Fruit fly (Drosophila melanogaster) whole organism, embryonic: Measurements from ENCODE around the gene CG14341.

ENCODE experiments used
- CG10147 ChIP-seq: fragments of 200-800 bp; sonication (Bioruptor generic); optimal IDR thresholded peaks from 2 replicates; lab custom pipeline; 2019; ENCODE audit warnings: missing biosample characterization, mild to moderate bottlenecking, missing genetic modification characterization, moderate library complexity
- CG10209 ChIP-seq: fragments of 200-800 bp; sonication (Bioruptor generic); optimal IDR thresholded peaks from 3 replicates; lab custom pipeline; 2017; ENCODE audit warnings: missing biosample characterization, mild to moderate bottlenecking, missing genetic modification characterization, missing genetic modification reagents
- CG1024 ChIP-seq: fragments of 200-800 bp; sonication (Bioruptor generic); IDR thresholded peaks from 2 replicates; pipeline ENCODE4 v1.3.6; 2022; ENCODE audit warnings: missing biosample characterization, missing genetic modification characterization
- CG12299 ChIP-seq: fragments of 200-800 bp; sonication (Bioruptor generic); optimal IDR thresholded peaks from 2 replicates; lab custom pipeline; 2018; ENCODE audit warnings: missing biosample characterization, mild to moderate bottlenecking, missing genetic modification characterization
- CG12391 ChIP-seq: fragments of 200-800 bp; sonication (Bioruptor generic); optimal IDR thresholded peaks from 3 replicates; lab custom pipeline; 2018; ENCODE audit warnings: missing biosample characterization, mild to moderate bottlenecking, missing genetic modification characterization, moderate library complexity
- CG15269 ChIP-seq: fragments of 200-800 bp; sonication (Bioruptor generic); optimal IDR thresholded peaks from 2 replicates; lab custom pipeline; 2018; ENCODE audit warnings: missing biosample characterization, mild to moderate bottlenecking, missing genetic modification characterization, moderate library complexity
- CG17612 ChIP-seq: fragments of 200-800 bp; sonication (Bioruptor generic); IDR thresholded peaks from 2 replicates; pipeline ENCODE4 v1.3.6; 2022; ENCODE audit warnings: missing biosample characterization, missing genetic modification characterization
- CG17912 ChIP-seq: fragments of 200-800 bp; sonication (Bioruptor generic); optimal IDR thresholded peaks from 2 replicates; lab custom pipeline; 2018; ENCODE audit warnings: missing biosample characterization, mild to moderate bottlenecking, missing genetic modification characterization
- CG18011 ChIP-seq: fragments of 200-800 bp; sonication (Bioruptor generic); optimal IDR thresholded peaks from 2 replicates; lab custom pipeline; 2017; ENCODE audit warnings: missing biosample characterization, missing genetic modification characterization, mild to moderate bottlenecking, moderate library complexity, missing genotype
- CG18599 ChIP-seq: fragments of 200-800 bp; sonication (Bioruptor generic); optimal IDR thresholded peaks from 3 replicates; lab custom pipeline; 2017; ENCODE audit warnings: missing biosample characterization, missing genetic modification characterization, mild to moderate bottlenecking, moderate library complexity, missing genetic modification reagents
- CG30403 ChIP-seq: fragments of 200-800 bp; sonication (Bioruptor generic); optimal IDR thresholded peaks from 3 replicates; lab custom pipeline; 2016; ENCODE audit warnings: missing biosample characterization, missing genetic modification characterization
- CG31365 ChIP-seq: fragments of 200-800 bp; sonication (Bioruptor generic); optimal IDR thresholded peaks from 2 replicates; lab custom pipeline; 2018; ENCODE audit warnings: missing biosample characterization, mild to moderate bottlenecking, missing genetic modification characterization
- CG33557 ChIP-seq: fragments of 200-800 bp; sonication (Bioruptor generic); optimal IDR thresholded peaks from 2 replicates; lab custom pipeline; 2019; ENCODE audit warnings: missing biosample characterization, mild to moderate bottlenecking, missing genetic modification characterization, moderate library complexity
- CG34376 ChIP-seq: fragments of 200-800 bp; sonication (Bioruptor generic); optimal IDR thresholded peaks from 2 replicates; lab custom pipeline; 2018; ENCODE audit warnings: missing biosample characterization, mild to moderate bottlenecking, missing genetic modification characterization
- CG5953 ChIP-seq: fragments of 200-800 bp; sonication (Bioruptor generic); IDR thresholded peaks from 2 replicates; pipeline ENCODE4 v1.3.6; 2022; ENCODE audit warnings: missing biosample characterization, missing genetic modification characterization
- CG8924 ChIP-seq: fragments of 200-800 bp; optimal IDR thresholded peaks from 3 replicates; lab custom pipeline; 2019; ENCODE audit warnings: missing biosample characterization, mild to moderate bottlenecking, missing genetic modification characterization, moderate library complexity
- CoRest ChIP-seq: fragments of 200-800 bp; sonication (Bioruptor generic); optimal IDR thresholded peaks from 3 replicates; lab custom pipeline; 2018; ENCODE audit warnings: missing biosample characterization, mild to moderate bottlenecking, missing genetic modification characterization, moderate library complexity
- Deaf1 ChIP-seq: fragments of 200-800 bp; optimal IDR thresholded peaks from 3 replicates; lab custom pipeline; 2019; ENCODE audit warnings: missing biosample characterization, mild to moderate bottlenecking, missing genetic modification characterization, moderate library complexity
- Dip3 ChIP-seq: fragments of 200-800 bp; sonication (Bioruptor generic); optimal IDR thresholded peaks from 3 replicates; lab custom pipeline; 2016; ENCODE audit warnings: missing biosample characterization, missing genetic modification characterization
- Fer1 ChIP-seq: fragments of 200-800 bp; sonication (Bioruptor generic); optimal IDR thresholded peaks from 2 replicates; lab custom pipeline; 2017; ENCODE audit warnings: missing biosample characterization, mild to moderate bottlenecking, missing genetic modification characterization
- Kr ChIP-seq: fragments of 200-800 bp; sonication (Bioruptor generic); optimal IDR thresholded peaks from 2 replicates; lab custom pipeline; 2017; ENCODE audit warnings: missing biosample characterization, mild to moderate bottlenecking, missing genetic modification characterization
- Mrtf ChIP-seq: fragments of 200-800 bp; sonication (Bioruptor generic); IDR thresholded peaks from 3 replicates; pipeline ENCODE4 v1.3.6; 2022; ENCODE audit warnings: missing biosample characterization, missing genetic modification characterization
- NK7.1 ChIP-seq: fragments of 200-800 bp; sonication (Bioruptor generic); optimal IDR thresholded peaks from 3 replicates; lab custom pipeline; 2016; ENCODE audit warnings: missing biosample characterization, missing genetic modification characterization
- NfI ChIP-seq: fragments of 200-800 bp; sonication (Bioruptor generic); optimal IDR thresholded peaks from 3 replicates; lab custom pipeline; 2018; ENCODE audit warnings: missing biosample characterization, mild to moderate bottlenecking, missing genetic modification characterization, moderate library complexity
- Pdp1 ChIP-seq, 2 experiments: fragments of 200-800 bp; sonication (Bioruptor generic); optimal IDR thresholded peaks; 3 replicates each; lab custom pipeline; 2016; ENCODE audit warnings: missing biosample characterization in 2 of 2, missing genetic modification characterization in 2 of 2, mild to moderate bottlenecking in 1 of 2, moderate library complexity in 1 of 2
- Side ChIP-seq: fragments of 200-800 bp; sonication (Bioruptor generic); optimal IDR thresholded peaks from 2 replicates; lab custom pipeline; 2016; ENCODE audit warnings: missing biosample characterization, missing genetic modification characterization
- Sox102F ChIP-seq: fragments of 200-800 bp; sonication (Bioruptor generic); optimal IDR thresholded peaks from 2 replicates; lab custom pipeline; 2018; ENCODE audit warnings: missing biosample characterization, mild to moderate bottlenecking, missing genetic modification characterization, moderate library complexity
- Sry-δ ChIP-seq: fragments of 200-800 bp; sonication (Bioruptor generic); optimal IDR thresholded peaks from 2 replicates; lab custom pipeline; 2016; ENCODE audit warnings: missing biosample characterization, missing genetic modification characterization
- Stat92E ChIP-seq, 3 experiments: fragments of >200 bp in 2 of 3; fragments of 200-800 bp in 1 of 3; sonication (Bioruptor generic) in 1 of 3; optimal IDR thresholded peaks; 2 replicates each; lab custom pipeline; 2017 to 2019; ENCODE audit warnings: missing biosample characterization in 3 of 3, missing genetic modification characterization in 3 of 3, mild to moderate bottlenecking in 1 of 3, moderate library complexity in 1 of 3
- Xbp1 ChIP-seq: fragments of 200-800 bp; sonication (Bioruptor generic); optimal IDR thresholded peaks from 3 replicates; lab custom pipeline; 2016; ENCODE audit warnings: missing biosample characterization, mild to moderate bottlenecking, missing genetic modification characterization
- abd-A ChIP-seq: fragments of 200-800 bp; sonication (Bioruptor generic); optimal IDR thresholded peaks from 3 replicates; lab custom pipeline; 2019; ENCODE audit warnings: missing biosample characterization, mild to moderate bottlenecking, missing genetic modification characterization, moderate library complexity
- chinmo ChIP-seq: fragments of 200-800 bp; sonication (Bioruptor generic); IDR thresholded peaks from 4 replicates; pipeline ENCODE4 v1.3.6; 2022; ENCODE audit warnings: missing biosample characterization, missing genetic modification characterization; ENCODE audit not compliant: partially characterized antibody
- ems ChIP-seq: fragments of 200-800 bp; sonication (Bioruptor generic); optimal IDR thresholded peaks from 3 replicates; lab custom pipeline; 2016; ENCODE audit warnings: missing biosample characterization, missing genetic modification characterization
- ewg ChIP-seq: fragments of 200-800 bp; sonication (Bioruptor generic); optimal IDR thresholded peaks from 3 replicates; lab custom pipeline; 2017; ENCODE audit warnings: mild to moderate bottlenecking, missing biosample characterization, missing genetic modification reagents, missing genetic modification characterization
- gem ChIP-seq: fragments of 200-800 bp; sonication (Bioruptor generic); optimal IDR thresholded peaks from 2 replicates; lab custom pipeline; 2019; ENCODE audit warnings: missing biosample characterization, mild to moderate bottlenecking, missing genetic modification characterization, moderate library complexity
- lab ChIP-seq: fragments of 200-800 bp; sonication (Bioruptor generic); optimal IDR thresholded peaks from 3 replicates; lab custom pipeline; 2017; ENCODE audit warnings: missing biosample characterization, missing genetic modification characterization, mild to moderate bottlenecking, moderate library complexity, missing genetic modification reagents
- luna ChIP-seq: fragments of 200-800 bp; sonication (Bioruptor generic); optimal IDR thresholded peaks from 2 replicates; lab custom pipeline; 2016; ENCODE audit warnings: missing biosample characterization, missing genetic modification characterization
- phol ChIP-seq: fragments of 200-800 bp; sonication (Bioruptor generic); optimal IDR thresholded peaks from 3 replicates; lab custom pipeline; 2018; ENCODE audit warnings: missing biosample characterization, mild to moderate bottlenecking, missing genetic modification characterization, moderate library complexity
- prd ChIP-seq, 3 experiments: fragments of >200 bp in 2 of 3; fragments of 200-800 bp in 1 of 3; sonication (Bioruptor generic) in 1 of 3; optimal IDR thresholded peaks in 2 of 3; IDR thresholded peaks in 1 of 3; 2 replicates in 2 of 3; 3 replicates in 1 of 3; pipeline versions ENCODE4 v1.3.6 to Lab custom; 2017 to 2022; ENCODE audit warnings: missing biosample characterization in 1 of 3, missing genetic modification characterization in 1 of 3
- pum ChIP-seq: fragments of 200-800 bp; sonication (Bioruptor generic); optimal IDR thresholded peaks from 2 replicates; lab custom pipeline; 2016; ENCODE audit warnings: missing biosample characterization, missing genetic modification characterization
- row ChIP-seq: fragments of 200-800 bp; sonication (Bioruptor generic); IDR thresholded peaks from 3 replicates; pipeline ENCODE4 v1.3.6; 2022; ENCODE audit warnings: missing biosample characterization, missing genetic modification characterization
- scrt ChIP-seq: fragments of 200-800 bp; sonication (Bioruptor generic); optimal IDR thresholded peaks from 2 replicates; lab custom pipeline; 2018; ENCODE audit warnings: missing biosample characterization, mild to moderate bottlenecking, missing genetic modification characterization, moderate library complexity

CG14341 gene

DNA sequence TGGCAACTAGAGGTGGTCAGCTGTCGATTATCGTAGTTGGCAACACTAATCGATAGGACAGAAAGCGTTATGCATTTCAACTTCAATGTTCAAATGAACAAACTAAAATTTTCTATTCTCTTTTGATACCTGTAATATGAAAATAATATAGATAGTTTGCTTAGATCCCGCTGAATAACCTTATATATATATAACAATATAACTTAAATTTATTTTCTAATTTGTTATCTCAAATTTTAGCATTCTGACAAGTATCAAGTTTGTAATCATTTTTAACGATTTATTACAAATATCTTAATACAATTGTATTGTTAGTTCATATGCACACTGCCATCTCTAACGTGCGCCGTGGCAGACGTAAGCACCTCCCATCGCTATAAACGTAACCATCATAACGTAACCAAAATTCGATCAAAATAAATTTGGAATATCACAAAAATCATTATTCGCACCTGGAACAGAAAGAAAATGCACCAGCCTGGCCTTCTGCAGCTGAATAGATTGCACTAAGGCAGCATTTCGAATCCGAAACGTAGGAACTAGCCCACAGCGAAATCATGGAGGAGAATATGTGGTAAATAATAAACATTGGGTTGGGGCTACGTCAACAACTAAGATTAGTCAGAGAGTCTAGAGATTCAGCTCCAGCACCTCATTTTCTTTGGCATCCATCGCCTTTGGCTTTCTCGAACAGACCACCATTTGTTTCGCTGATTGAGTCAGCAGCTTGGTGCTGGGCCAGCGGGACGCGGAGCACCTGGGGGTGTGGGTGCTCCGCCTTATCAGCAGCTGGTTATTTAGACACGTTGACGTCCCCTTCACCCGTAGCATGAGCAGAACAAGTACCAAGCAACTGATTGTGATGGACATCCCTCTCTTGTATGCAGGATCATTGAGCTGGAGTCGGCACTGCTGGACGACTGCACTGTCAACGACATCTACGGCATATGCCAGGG is 37.1 kb upstream of the CG14341 start, which contains the start of the genes Pino and TBC1D23 (continued):
- TF ChIP-seq CG5953, result no peak
- peak; percentile 86 for TF ChIP-seq CG30403
- no peak for TF ChIP-seq CG34376 (GFP tag; lab: Kevin White, UChicago)
- peak; percentile 84 for TF ChIP-seq Sry-δ (GFP tag; lab: Kevin White, UChicago)

DNA sequence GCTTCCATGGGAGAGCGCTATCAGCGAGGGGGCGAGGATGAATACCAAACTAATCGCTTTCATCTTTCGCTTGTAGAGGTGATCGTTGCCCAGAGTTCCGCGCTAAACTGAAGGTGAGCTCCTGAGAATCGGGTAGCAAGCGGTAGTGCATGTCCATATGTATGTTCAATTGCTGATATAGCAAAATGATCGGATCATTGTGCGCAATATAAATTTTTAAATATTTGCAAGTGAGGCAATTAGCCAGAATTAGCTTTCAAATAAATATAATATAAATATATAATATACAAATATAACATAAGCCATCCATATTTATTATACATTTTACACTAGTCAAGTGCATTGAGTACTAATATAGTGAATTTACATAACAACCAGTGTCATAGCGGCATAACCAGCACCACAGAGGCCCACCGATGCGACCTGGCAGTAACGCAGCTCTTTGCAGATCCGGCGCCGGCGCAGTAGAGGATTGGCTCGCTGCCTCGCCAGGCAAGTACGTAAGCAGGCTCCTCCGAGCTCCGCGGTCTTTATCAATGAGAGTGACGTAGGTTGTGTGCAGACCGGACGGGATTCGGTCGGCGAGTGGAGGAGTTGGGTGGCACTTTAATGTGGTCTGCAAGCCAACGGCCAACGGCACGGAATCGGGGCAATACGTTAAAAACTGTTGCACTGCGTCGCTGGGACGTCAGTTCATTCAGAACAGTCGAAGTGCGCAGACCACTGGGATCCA is 32.1 kb upstream of the CG14341 start, which contains the start of the genes Iris and CG4577:
Gene Iris (minus strand): TSS at position 88 of the 733 bp plus-strand sequence.
Gene CG4577 (plus strand): TSS at position 683 of the 733 bp plus-strand sequence.
- no peak for TF ChIP-seq pum (GFP tag; lab: Kevin White, UChicago)
- peak; percentile 60 for TF ChIP-seq ewg (GFP tag; lab: Kevin White, UChicago)
- TF ChIP-seq ems (GFP tag; lab: Kevin White, UChicago), result no peak
- TF ChIP-seq scrt, result peak; percentile 83
- peak; percentile 16 for TF ChIP-seq CG18599 (GFP tag; lab: Kevin White, UChicago)
- no peak for TF ChIP-seq CG17912
- 0 out of 4 replicates have a peak, but pooled peaks have one; percentile 11 for TF ChIP-seq chinmo (GFP tag; lab: Robert Waterston, UW)
- TF ChIP-seq CG12299 (tag; lab: Kevin White, UChicago), result no peak
- peak in 1 of 2 experiments; percentile 3 for TF ChIP-seq Pdp1 (GFP tag; optimal IDR thresholded peaks at IDR 0.05; lab: Kevin White, UChicago)
- TF ChIP-seq luna (GFP tag; lab: Kevin White, UChicago), result no peak
- TF ChIP-seq abd-A, result peak; percentile 9
- TF ChIP-seq Dip3 (GFP tag; lab: Kevin White, UChicago), result no peak
- peak; percentile 37; the same call in 1 of the 3 replicates for TF ChIP-seq row
- no peak for TF ChIP-seq NK7.1 (GFP tag; lab: Kevin White, UChicago)
- peak; percentile 22 for TF ChIP-seq lab (GFP tag; lab: Kevin White, UChicago)
- TF ChIP-seq Mrtf, result 0 out of 3 replicates have a peak, but pooled peaks have one; percentile 5
- no peak for TF ChIP-seq CG33557 (GFP tag; lab: Kevin White, UChicago)
- TF ChIP-seq Deaf1, result peak; percentile 15

DNA sequence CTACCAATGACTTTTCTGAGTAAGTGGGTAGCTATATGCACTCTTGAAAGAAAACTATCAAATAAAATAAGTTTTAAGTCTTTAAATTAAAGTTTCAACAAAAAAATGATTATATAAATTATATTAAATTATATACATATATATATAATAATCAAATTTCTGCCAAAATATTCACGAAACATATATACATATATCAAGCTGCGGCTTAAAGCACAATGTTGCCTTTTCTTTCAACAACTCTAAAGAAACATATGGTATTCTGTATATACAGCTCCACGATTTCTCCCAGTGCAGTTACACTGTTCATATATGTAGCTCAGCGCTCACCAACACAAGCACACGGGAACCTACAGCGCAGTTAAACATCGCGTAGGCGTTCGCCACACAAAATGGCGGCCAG is 30.8 kb upstream of the CG14341 start:
- no peak for TF ChIP-seq CG1024
- no peak for TF ChIP-seq Kr (GFP tag; lab: Kevin White, UChicago)
- peak; percentile 65 for TF ChIP-seq gem
- TF ChIP-seq CG10147, result peak; percentile 31
- TF ChIP-seq CG12391 (tag; lab: Kevin White, UChicago), result peak; percentile 34
- TF ChIP-seq Deaf1, result peak; percentile 11
- peak; percentile 24 for TF ChIP-seq Xbp1 (GFP tag; lab: Kevin White, UChicago)
- peak; percentile 31 for TF ChIP-seq CG10209
- TF ChIP-seq phol (tag; lab: Kevin White, UChicago), result peak; percentile 5
- TF ChIP-seq CG15269 (tag; lab: Kevin White, UChicago), result peak; percentile 34
- no peak for TF ChIP-seq CG17612 (GFP tag; lab: Robert Waterston, UW)
- peak; percentile 44 for TF ChIP-seq CG8924 (tag; lab: Kevin White, UChicago)
- TF ChIP-seq Sox102F (GFP tag; lab: Kevin White, UChicago), result peak; percentile 40
- TF ChIP-seq NfI, result peak; percentile 18
- TF ChIP-seq CoRest (tag; lab: Kevin White, UChicago), result peak; percentile 15
- TF ChIP-seq CG18011 (GFP tag; lab: Kevin White, UChicago), result no peak
- no peak for TF ChIP-seq CG31365
- TF ChIP-seq Fer1, result peak; percentile 50
- no peak for TF ChIP-seq Stat92E (GFP tag; optimal IDR thresholded peaks at IDR 0.05; lab: Kevin White, UChicago)
- TF ChIP-seq prd (optimal IDR thresholded peaks at IDR 0.05; lab: Kevin White, UChicago), result no peak
- 0 out of 3 replicates have a peak, but pooled peaks have one; percentile 10 for TF ChIP-seq prd (GFP tag; IDR thresholded peaks at IDR 0.05; lab: Robert Waterston, UW)
- TF ChIP-seq Side (GFP tag; lab: Kevin White, UChicago), result no peak
